Fruit fly (Drosophila melanogaster): Measurements from ENCODE around the gene PGRP-SB1.

The PGRP-SB1 gene

dm6 chr3L:16697069-16697468, 30.7 kb downstream of the PGRP-SB1 start (continued):
- TF ChIP-seq Stat92E (GFP tag; optimal IDR thresholded peaks at IDR 0.05) (no peak), Oli (tag; optimal IDR thresholded peaks at IDR 0.05) (peak; percentile 56), PHDP (tag; optimal IDR thresholded peaks at IDR 0.05) (peak; percentile 56), CG8478 (optimal IDR thresholded peaks at IDR 0.05) (no peak), grn (GFP tag; optimal IDR thresholded peaks at IDR 0.05) (no peak), ems (GFP tag; optimal IDR thresholded peaks at IDR 0.05) (no peak), CG32767 (GFP tag; IDR thresholded peaks at IDR 0.05) (no peak), Atf3 (GFP tag; optimal IDR thresholded peaks at IDR 0.05) (no peak), YL-1 (GFP tag; optimal IDR thresholded peaks at IDR 0.05) (no peak), CG14965 (GFP tag; optimal IDR thresholded peaks at IDR 0.05; ENCODE audit: borderline replicate concordance) (no peak), Nf-YB (GFP tag; optimal IDR thresholded peaks at IDR 0.05) (no peak), CG4360 (GFP tag; IDR thresholded peaks at IDR 0.05) (no peak), zf30C (GFP tag; optimal IDR thresholded peaks at IDR 0.05) (no peak), Camta (GFP tag; optimal IDR thresholded peaks at IDR 0.05) (no peak), Elba2 (GFP tag; optimal IDR thresholded peaks at IDR 0.05) (no peak), CG2875 (GFP tag; optimal IDR thresholded peaks at IDR 0.05) (no peak), bcd (GFP tag; optimal IDR thresholded peaks at IDR 0.05) (peak; percentile 16), hkb (optimal IDR thresholded peaks at IDR 0.05) (no peak), hkb (GFP tag; IDR thresholded peaks at IDR 0.05) (peak; percentile 75), CG8089 (GFP tag; optimal IDR thresholded peaks at IDR 0.05) (no peak), CG32532 (GFP tag; IDR thresholded peaks at IDR 0.05) (no peak), CG12236 (GFP tag; optimal IDR thresholded peaks at IDR 0.05) (no peak), CG6813 (GFP tag; optimal IDR thresholded peaks at IDR 0.05) (no peak), CG12391 (tag; optimal IDR thresholded peaks at IDR 0.05) (peak; percentile 63), CG2199 (GFP tag; IDR thresholded peaks at IDR 0.05) (no peak), salm (tag; optimal IDR thresholded peaks at IDR 0.05) (no peak), Eip74EF (GFP tag; optimal IDR thresholded peaks at IDR 0.05) (no peak), Sox102F (GFP tag; optimal IDR thresholded peaks at IDR 0.05) (peak; percentile 75), CG3726 (GFP tag; IDR thresholded peaks at IDR 0.05) (no peak), pita (GFP tag; optimal IDR thresholded peaks at IDR 0.05) (no peak), Gsc (GFP tag; IDR thresholded peaks at IDR 0.05) (no peak), HmgZ (tag; optimal IDR thresholded peaks at IDR 0.05) (no peak), CG8359 (GFP tag; optimal IDR thresholded peaks at IDR 0.05; ENCODE audit: borderline replicate concordance) (no peak), CG13296 (GFP tag; optimal IDR thresholded peaks at IDR 0.05) (peak; percentile 46), Poxn (GFP tag; IDR thresholded peaks at IDR 0.05) (no peak), CG15479 (GFP tag; optimal IDR thresholded peaks at IDR 0.05) (no peak), gsb-n (tag; optimal IDR thresholded peaks at IDR 0.05) (peak; percentile 37), stc (GFP tag; IDR thresholded peaks at IDR 0.05) (peak; percentile 54), pzg (GFP tag; optimal IDR thresholded peaks at IDR 0.05) (no peak), GATAe (GFP tag; conservative IDR thresholded peaks at IDR 0.05) (no peak), CG7745 (tag; optimal IDR thresholded peaks at IDR 0.05) (no peak), CG10147 (GFP tag; optimal IDR thresholded peaks at IDR 0.05) (no peak), fd102C (GFP tag; optimal IDR thresholded peaks at IDR 0.05) (no peak), sob (GFP tag; IDR thresholded peaks at IDR 0.05) (peak; percentile 48; the same call in 1 of the 2 replicates), sqz (GFP tag; optimal IDR thresholded peaks at IDR 0.05) (no peak), CG9817 (tag; optimal IDR thresholded peaks at IDR 0.05) (peak; percentile 7), aop (GFP tag; IDR thresholded peaks at IDR 0.05) (no peak), Pdp1 (GFP tag; optimal IDR thresholded peaks at IDR 0.05) (no peak), tup (GFP tag; optimal IDR thresholded peaks at IDR 0.05) (no peak), Myb (GFP tag; optimal IDR thresholded peaks at IDR 0.05) (no peak), CrebB (tag; optimal IDR thresholded peaks at IDR 0.05) (no peak)

Measured in whole organism, embryonic.